Fruit fly (Drosophila melanogaster): ENCODE results near the gene Tpr2.

- TF ChIP-seq kay (GFP tag; ENCODE audit: borderline replicate concordance) (no peak), Clk (GFP tag; optimal IDR thresholded peaks at IDR 0.05) (no peak), toe (GFP tag; optimal IDR thresholded peaks at IDR 0.05) (no peak), ovo (GFP tag; optimal IDR thresholded peaks at IDR 0.05) (no peak), Crg-1 (GFP tag; optimal IDR thresholded peaks at IDR 0.05) (no peak), CG7045 (GFP tag; optimal IDR thresholded peaks at IDR 0.05) (no peak), cnc (optimal IDR thresholded peaks at IDR 0.05) (no peak), cic (GFP tag; optimal IDR thresholded peaks at IDR 0.05) (no peak)
Measured at dm6 chr2L:16526578-16526977, 35.2 kb downstream of the Tpr2 start.

Data from whole organism, adult.